Fruit fly (Drosophila melanogaster): ENCODE measurements around the gene CG44329.
A peak's percentile ranks its signal among the peaks of the same experiment; 100 is the strongest.

Gene CG44329

DNA sequence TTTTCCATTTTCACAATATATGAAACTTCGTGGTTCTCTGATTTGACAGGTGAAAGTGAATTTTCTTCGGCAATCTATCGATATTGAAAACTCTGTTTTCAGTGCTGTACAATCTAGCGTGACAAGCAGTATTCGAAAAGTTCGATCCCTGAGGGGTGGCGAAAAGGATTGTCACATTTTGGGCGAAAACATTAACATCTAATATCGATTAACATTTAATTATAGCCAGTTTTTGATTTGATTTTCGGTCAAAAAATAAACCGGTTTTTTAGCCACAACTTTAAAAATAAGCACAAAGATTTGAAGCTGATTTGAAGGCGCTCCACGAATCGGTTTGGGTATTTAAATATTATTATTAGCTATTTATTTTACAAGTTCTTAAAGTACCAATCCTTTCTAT is at the start of gene CG44329:
Gene CG44329 (minus strand): TSS at position 101 of the 400 bp plus-strand sequence.
- TF ChIP-seq Ets98B (GFP tag; IDR thresholded peaks at IDR 0.05) = no peak
- no peak for TF ChIP-seq D1 (tag; optimal IDR thresholded peaks at IDR 0.05)
- no peak for TF ChIP-seq Snoo (tag; optimal IDR thresholded peaks at IDR 0.05)
- no peak for TF ChIP-seq CG12605 (GFP tag; IDR thresholded peaks at IDR 0.05)
- TF ChIP-seq gl (tag; optimal IDR thresholded peaks at IDR 0.05) = no peak
- no peak for TF ChIP-seq CG9948 (tag; optimal IDR thresholded peaks at IDR 0.05)
- TF ChIP-seq CG17806 (tag; optimal IDR thresholded peaks at IDR 0.05) = no peak
- TF ChIP-seq CG14655 (GFP tag; optimal IDR thresholded peaks at IDR 0.05) = no peak
- TF ChIP-seq CG15710 (tag; optimal IDR thresholded peaks at IDR 0.05) = no peak
- TF ChIP-seq fd96Ca (GFP tag; IDR thresholded peaks at IDR 0.05) = no peak
- no peak for TF ChIP-seq CG8301 (tag; optimal IDR thresholded peaks at IDR 0.05)
- TF ChIP-seq Pif1A (GFP tag; optimal IDR thresholded peaks at IDR 0.05) = no peak
- no peak for TF ChIP-seq CG34367 (tag; optimal IDR thresholded peaks at IDR 0.05)
- no peak for TF ChIP-seq EcR (GFP tag; optimal IDR thresholded peaks at IDR 0.05)
- TF ChIP-seq rn (GFP tag; IDR thresholded peaks at IDR 0.05) = no peak
- no peak for TF ChIP-seq CG32121 (GFP tag; IDR thresholded peaks at IDR 0.05)
- TF ChIP-seq CG8159 (tag; optimal IDR thresholded peaks at IDR 0.05) = no peak
- no peak for TF ChIP-seq CG10348 (GFP tag; IDR thresholded peaks at IDR 0.05)
- no peak for TF ChIP-seq Pif1B (GFP tag; optimal IDR thresholded peaks at IDR 0.05)

DNA sequence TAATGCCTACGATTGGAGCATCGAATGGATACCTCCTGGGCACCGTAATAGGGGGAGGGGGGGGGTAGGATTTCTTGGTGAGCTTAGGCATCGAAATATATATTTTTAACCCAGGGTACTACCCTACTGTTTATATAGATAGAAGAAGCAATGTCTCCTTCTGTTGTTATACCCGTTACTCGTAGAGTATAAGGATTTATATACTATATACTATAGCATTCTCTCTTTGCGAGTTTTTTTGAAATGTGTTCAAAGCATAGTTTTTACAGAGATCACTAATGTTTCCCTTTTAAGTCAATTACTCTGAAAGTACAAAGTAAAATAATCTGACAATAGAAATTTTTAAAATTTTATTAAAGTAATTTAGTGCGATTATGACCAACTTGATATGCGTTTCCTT is 40.7 kb upstream of the CG44329 start, which contains the start of gene CG43136:
Gene CG43136 (plus strand): TSS at position 301 of the 400 bp plus-strand sequence.
- TF ChIP-seq CG14655 (GFP tag; optimal IDR thresholded peaks at IDR 0.05) = no peak
- TF ChIP-seq Ets98B (GFP tag; IDR thresholded peaks at IDR 0.05) = no peak
- no peak for TF ChIP-seq gl (tag; optimal IDR thresholded peaks at IDR 0.05)
- TF ChIP-seq CG8301 (tag; optimal IDR thresholded peaks at IDR 0.05) = no peak
- no peak for TF ChIP-seq D1 (tag; optimal IDR thresholded peaks at IDR 0.05)
- TF ChIP-seq CG32121 (GFP tag; IDR thresholded peaks at IDR 0.05) = no peak
- no peak for TF ChIP-seq CG12605 (GFP tag; IDR thresholded peaks at IDR 0.05)
- TF ChIP-seq CG4496 (GFP tag; IDR thresholded peaks at IDR 0.05) = no peak
- no peak for TF ChIP-seq CG17806 (tag; optimal IDR thresholded peaks at IDR 0.05)
- TF ChIP-seq CG10348 (GFP tag; IDR thresholded peaks at IDR 0.05) = no peak
- TF ChIP-seq Pif1B (GFP tag; optimal IDR thresholded peaks at IDR 0.05) = no peak
- TF ChIP-seq fd96Ca (GFP tag; IDR thresholded peaks at IDR 0.05) = no peak
- TF ChIP-seq CG9948 (tag; optimal IDR thresholded peaks at IDR 0.05) = no peak
- TF ChIP-seq rn (GFP tag; IDR thresholded peaks at IDR 0.05) = no peak
- no peak for TF ChIP-seq Pif1A (GFP tag; optimal IDR thresholded peaks at IDR 0.05)
- TF ChIP-seq CG34367 (tag; optimal IDR thresholded peaks at IDR 0.05) = no peak
- no peak for TF ChIP-seq EcR (GFP tag; optimal IDR thresholded peaks at IDR 0.05)
- no peak for TF ChIP-seq Snoo (tag; optimal IDR thresholded peaks at IDR 0.05)
- TF ChIP-seq CG15710 (tag; optimal IDR thresholded peaks at IDR 0.05) = no peak
- no peak for TF ChIP-seq CG8159 (tag; optimal IDR thresholded peaks at IDR 0.05)

DNA sequence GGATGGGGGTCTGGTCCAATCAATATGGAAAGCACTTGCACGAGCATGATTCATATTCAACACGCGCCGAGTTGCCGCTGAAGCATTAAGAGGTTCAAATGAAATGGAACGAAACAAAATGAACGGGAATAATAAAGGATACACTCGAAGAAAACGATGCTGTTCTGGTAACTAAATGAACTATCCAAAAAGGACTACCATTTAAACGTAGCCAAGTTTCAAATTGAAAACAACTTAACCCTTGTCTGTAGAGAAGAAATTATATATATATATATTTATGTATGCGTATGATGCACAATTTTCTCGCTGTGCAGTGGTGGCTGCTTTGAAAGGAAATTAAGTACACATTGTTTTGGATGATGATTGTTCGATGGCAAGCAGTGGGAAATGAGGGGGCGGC is 39.9 kb upstream of the CG44329 start:
- TF ChIP-seq Pif1A (GFP tag; optimal IDR thresholded peaks at IDR 0.05) (no peak), D1 (tag; optimal IDR thresholded peaks at IDR 0.05) (no peak), Pif1B (GFP tag; optimal IDR thresholded peaks at IDR 0.05) (no peak), CG8159 (tag; optimal IDR thresholded peaks at IDR 0.05) (peak; percentile 3)

DNA sequence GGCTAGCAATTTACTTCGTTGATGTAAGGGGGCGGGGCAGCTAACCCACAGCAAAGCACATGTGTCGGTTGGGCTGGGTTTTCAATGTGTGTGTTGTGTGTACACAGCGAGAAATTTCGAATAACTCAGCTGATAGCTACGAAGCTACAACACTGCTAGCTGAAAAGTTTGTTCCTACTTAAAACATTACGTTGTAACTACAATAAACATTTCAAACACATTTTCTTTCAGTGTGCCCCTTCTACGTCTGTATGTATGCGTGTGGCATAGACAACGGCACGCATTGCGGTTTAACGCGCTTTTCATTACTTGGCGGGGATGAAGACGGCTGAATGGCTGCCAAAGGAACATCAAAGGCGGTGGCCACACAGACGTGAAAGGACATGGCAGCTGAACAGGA is 34.8 kb upstream of the CG44329 start:
- TF ChIP-seq Pif1A (GFP tag; optimal IDR thresholded peaks at IDR 0.05) (no peak), CG14655 (GFP tag; optimal IDR thresholded peaks at IDR 0.05) (no peak), D1 (tag; optimal IDR thresholded peaks at IDR 0.05) (no peak), EcR (GFP tag; optimal IDR thresholded peaks at IDR 0.05) (no peak), CG12605 (GFP tag; IDR thresholded peaks at IDR 0.05) (no peak), gl (tag; optimal IDR thresholded peaks at IDR 0.05) (no peak), CG32121 (GFP tag; IDR thresholded peaks at IDR 0.05) (no peak), fd96Ca (GFP tag; IDR thresholded peaks at IDR 0.05) (no peak), CG13204 (GFP tag; optimal IDR thresholded peaks at IDR 0.05) (no peak), CG4496 (GFP tag; IDR thresholded peaks at IDR 0.05) (no peak)

DNA sequence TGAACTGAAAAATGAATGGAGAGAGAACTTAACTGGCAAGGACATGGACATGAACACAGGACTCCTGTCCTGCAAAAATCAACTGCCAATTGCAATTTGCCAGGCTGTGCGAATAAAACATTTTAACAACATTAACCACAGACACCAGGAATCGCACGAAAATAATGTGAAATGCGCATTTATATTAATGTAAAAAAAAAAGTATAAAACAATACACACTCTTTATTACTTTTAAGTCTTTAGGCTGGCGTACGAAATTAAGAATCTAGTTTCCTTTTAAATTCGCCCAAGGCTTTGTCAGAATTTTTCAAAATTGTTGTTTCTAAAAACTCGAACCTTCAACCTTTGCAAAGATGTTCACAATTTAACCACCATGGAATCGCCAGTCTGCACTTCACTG is 32.2 kb upstream of the CG44329 start, which contains the start of gene CG12729:
Gene CG12729 (plus strand): TSS at position 301 of the 400 bp plus-strand sequence.
- TF ChIP-seq CG32121 (GFP tag; IDR thresholded peaks at IDR 0.05) (no peak), Snoo (tag; optimal IDR thresholded peaks at IDR 0.05) (no peak), Ets98B (GFP tag; IDR thresholded peaks at IDR 0.05) (no peak), CG12605 (GFP tag; IDR thresholded peaks at IDR 0.05) (no peak), CG15710 (tag; optimal IDR thresholded peaks at IDR 0.05) (no peak), CG13204 (GFP tag; optimal IDR thresholded peaks at IDR 0.05) (no peak), CG10348 (GFP tag; IDR thresholded peaks at IDR 0.05) (no peak), Pif1A (GFP tag; optimal IDR thresholded peaks at IDR 0.05) (no peak), rn (GFP tag; IDR thresholded peaks at IDR 0.05) (no peak), CG14655 (GFP tag; optimal IDR thresholded peaks at IDR 0.05) (no peak), CG17806 (tag; optimal IDR thresholded peaks at IDR 0.05) (no peak), CG8301 (tag; optimal IDR thresholded peaks at IDR 0.05) (no peak)

DNA sequence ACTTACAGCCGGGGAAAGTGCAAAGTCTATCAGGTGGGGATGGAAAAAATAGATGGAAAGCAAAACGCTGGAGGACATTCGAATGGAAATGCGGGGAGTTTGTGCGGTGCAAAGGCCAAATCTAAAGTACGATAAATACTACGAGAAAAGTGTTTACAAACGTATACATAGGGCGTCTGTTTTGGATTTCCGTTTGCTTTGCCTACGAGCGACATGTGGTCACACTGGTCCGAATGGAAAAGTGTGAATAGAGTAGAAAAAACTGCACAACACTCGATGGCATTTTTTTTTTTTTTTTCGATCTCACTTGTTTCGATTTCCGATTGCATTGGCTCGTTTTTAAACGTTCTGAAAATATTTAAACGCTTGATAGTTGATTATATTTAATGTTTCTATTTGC is 27.0 kb upstream of the CG44329 start:
- TF ChIP-seq CG32121 (GFP tag; IDR thresholded peaks at IDR 0.05) = no peak
- no peak for TF ChIP-seq CG14655 (GFP tag; optimal IDR thresholded peaks at IDR 0.05)
- no peak for TF ChIP-seq CG9948 (tag; optimal IDR thresholded peaks at IDR 0.05)
- TF ChIP-seq Pif1A (GFP tag; optimal IDR thresholded peaks at IDR 0.05) = no peak
- no peak for TF ChIP-seq CG13204 (GFP tag; optimal IDR thresholded peaks at IDR 0.05)
- TF ChIP-seq Snoo (tag; optimal IDR thresholded peaks at IDR 0.05) = no peak
- TF ChIP-seq Ets98B (GFP tag; IDR thresholded peaks at IDR 0.05) = no peak
- no peak for TF ChIP-seq Pif1B (GFP tag; optimal IDR thresholded peaks at IDR 0.05)
- TF ChIP-seq fd96Ca (GFP tag; IDR thresholded peaks at IDR 0.05) = no peak
- TF ChIP-seq gl (tag; optimal IDR thresholded peaks at IDR 0.05) = no peak
- no peak for TF ChIP-seq D1 (tag; optimal IDR thresholded peaks at IDR 0.05)
- no peak for TF ChIP-seq CG12605 (GFP tag; IDR thresholded peaks at IDR 0.05)
- TF ChIP-seq CG10348 (GFP tag; IDR thresholded peaks at IDR 0.05) = no peak
- TF ChIP-seq rn (GFP tag; IDR thresholded peaks at IDR 0.05) = no peak
- TF ChIP-seq CG4496 (GFP tag; IDR thresholded peaks at IDR 0.05) = no peak
- TF ChIP-seq CG15710 (tag; optimal IDR thresholded peaks at IDR 0.05) = no peak
- TF ChIP-seq CG34367 (tag; optimal IDR thresholded peaks at IDR 0.05) = no peak
